Fruit fly (Drosophila melanogaster): ENCODE results near the gene CG7556.

Gene CG7556

DNA sequence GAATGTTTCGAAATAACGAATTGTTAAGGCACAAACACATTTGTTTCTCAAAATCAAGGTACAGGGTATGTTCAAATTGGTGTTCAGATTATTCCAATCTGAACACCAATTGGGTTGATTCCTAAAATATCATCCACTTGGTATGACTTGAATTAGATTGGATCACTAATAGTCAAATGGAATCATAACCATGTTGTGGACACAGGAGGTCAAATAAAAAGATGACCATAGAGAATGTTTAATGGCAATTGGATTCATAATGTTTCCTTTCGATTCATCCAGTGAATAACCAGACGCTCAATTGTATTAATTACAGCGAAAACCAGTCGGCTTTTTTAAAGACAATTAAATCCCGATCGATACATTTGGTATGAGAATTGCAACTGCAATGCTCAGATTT lies 11.4 kb upstream of the CG7556 start:
- no peak for TF ChIP-seq CG4496 (GFP tag; IDR thresholded peaks at IDR 0.05)
- no peak for TF ChIP-seq D1 (tag; optimal IDR thresholded peaks at IDR 0.05)
- no peak for TF ChIP-seq Pif1B (GFP tag; optimal IDR thresholded peaks at IDR 0.05)
- no peak for TF ChIP-seq CG12605 (GFP tag; IDR thresholded peaks at IDR 0.05)
- no peak for TF ChIP-seq CG10348 (GFP tag; IDR thresholded peaks at IDR 0.05)
- TF ChIP-seq CG17806 (tag; optimal IDR thresholded peaks at IDR 0.05): no peak
- TF ChIP-seq Snoo (tag; optimal IDR thresholded peaks at IDR 0.05): no peak
- TF ChIP-seq CG8301 (tag; optimal IDR thresholded peaks at IDR 0.05): no peak
- TF ChIP-seq CG14655 (GFP tag; optimal IDR thresholded peaks at IDR 0.05): no peak
- no peak for TF ChIP-seq gl (tag; optimal IDR thresholded peaks at IDR 0.05)
- TF ChIP-seq CG34367 (tag; optimal IDR thresholded peaks at IDR 0.05): no peak
- TF ChIP-seq fd96Ca (GFP tag; IDR thresholded peaks at IDR 0.05): no peak
- no peak for TF ChIP-seq EcR (GFP tag; optimal IDR thresholded peaks at IDR 0.05)
- no peak for TF ChIP-seq rn (GFP tag; IDR thresholded peaks at IDR 0.05)
- no peak for TF ChIP-seq CG32121 (GFP tag; IDR thresholded peaks at IDR 0.05)
- TF ChIP-seq CG9948 (tag; optimal IDR thresholded peaks at IDR 0.05): no peak

DNA sequence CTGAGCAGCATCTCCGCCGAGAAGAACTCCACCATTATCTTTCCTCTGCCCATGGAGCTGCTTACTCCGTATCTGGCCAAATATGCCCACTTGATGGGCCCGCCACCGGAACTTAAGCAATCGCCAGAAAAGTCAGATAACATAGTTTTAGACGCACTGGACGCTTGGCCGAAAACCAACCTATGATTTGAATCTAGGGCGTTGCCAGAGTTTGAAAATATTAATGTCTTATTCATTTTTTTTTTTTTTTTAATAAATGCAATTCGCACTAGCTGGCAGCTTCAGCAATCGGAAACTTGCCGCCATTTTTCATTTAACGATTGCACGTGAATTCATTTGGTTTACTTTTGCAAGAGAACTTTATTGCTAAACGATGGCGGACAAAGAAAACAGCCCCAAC lies 10.3 kb upstream of the CG7556 start, which contains the start of gene HP1D3csd:
HP1D3csd (plus strand) TSS at position 312 of the 400 bp plus-strand sequence.
- TF ChIP-seq fd96Ca (GFP tag; IDR thresholded peaks at IDR 0.05) (peak; percentile 33; the same call in 1 of the 3 replicates), CG32121 (GFP tag; IDR thresholded peaks at IDR 0.05) (0 out of 2 replicates have a peak, but pooled peaks have one; percentile 15), CG17806 (tag; optimal IDR thresholded peaks at IDR 0.05) (no peak), CG8301 (tag; optimal IDR thresholded peaks at IDR 0.05) (no peak)

DNA sequence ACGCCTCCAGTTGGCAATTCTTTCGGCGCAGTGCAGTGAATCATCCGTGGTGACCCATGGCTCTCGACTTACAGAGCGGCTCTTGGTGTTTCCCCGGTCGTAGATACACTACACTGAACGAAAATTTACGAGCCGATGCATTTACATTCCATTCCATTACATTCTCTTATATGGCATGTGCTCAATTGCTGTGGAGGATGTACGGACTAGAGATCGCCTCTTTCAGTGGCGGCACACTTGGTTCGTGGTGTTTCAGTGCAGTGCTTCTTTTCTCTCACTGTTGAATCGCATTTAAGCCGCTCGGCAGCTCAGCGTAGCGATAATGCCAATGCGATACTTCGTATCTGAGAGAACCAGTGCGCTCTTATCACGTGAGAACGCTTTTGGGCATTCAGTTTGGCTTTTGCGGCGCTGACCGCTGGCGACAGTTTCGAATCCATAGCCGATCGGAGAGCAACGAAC lies 8.0 kb upstream of the CG7556 start, which contains the start of gene Mec2:
Mec2 (plus strand) TSS at position 412 of the 462 bp plus-strand sequence.
- peak; percentile 65 for TF ChIP-seq CG13204 (GFP tag; optimal IDR thresholded peaks at IDR 0.05)
- peak; percentile 81 for TF ChIP-seq CG15710 (tag; optimal IDR thresholded peaks at IDR 0.05)
- TF ChIP-seq gl (tag; optimal IDR thresholded peaks at IDR 0.05): peak; percentile 49
- TF ChIP-seq EcR (GFP tag; optimal IDR thresholded peaks at IDR 0.05): peak; percentile 72
- peak; percentile 70 for TF ChIP-seq CG8159 (tag; optimal IDR thresholded peaks at IDR 0.05)
- peak; percentile 54 for TF ChIP-seq CG8301 (tag; optimal IDR thresholded peaks at IDR 0.05)
- TF ChIP-seq Snoo (tag; optimal IDR thresholded peaks at IDR 0.05): peak; percentile 80
- no peak for TF ChIP-seq CG10348 (GFP tag; IDR thresholded peaks at IDR 0.05)
- TF ChIP-seq Pif1A (GFP tag; optimal IDR thresholded peaks at IDR 0.05): peak; percentile 75
- peak; percentile 80 for TF ChIP-seq Ets98B (GFP tag; IDR thresholded peaks at IDR 0.05)
- peak; percentile 65 for TF ChIP-seq CG17806 (tag; optimal IDR thresholded peaks at IDR 0.05)
- TF ChIP-seq rn (GFP tag; IDR thresholded peaks at IDR 0.05): peak; percentile 42; the same call in 1 of the 2 replicates
- TF ChIP-seq CG9948 (tag; optimal IDR thresholded peaks at IDR 0.05): peak; percentile 62
- TF ChIP-seq D1 (tag; optimal IDR thresholded peaks at IDR 0.05): peak; percentile 13
- TF ChIP-seq CG32121 (GFP tag; IDR thresholded peaks at IDR 0.05): peak; percentile 72
- TF ChIP-seq CG12605 (GFP tag; IDR thresholded peaks at IDR 0.05): peak; percentile 69
- peak; percentile 84 for TF ChIP-seq CG4496 (GFP tag; IDR thresholded peaks at IDR 0.05)
- TF ChIP-seq CG14655 (GFP tag; optimal IDR thresholded peaks at IDR 0.05): no peak
- TF ChIP-seq Pif1B (GFP tag; optimal IDR thresholded peaks at IDR 0.05): peak; percentile 62
- TF ChIP-seq fd96Ca (GFP tag; IDR thresholded peaks at IDR 0.05): peak; percentile 85; the same call in 2 of the 3 replicates
- TF ChIP-seq CG34367 (tag; optimal IDR thresholded peaks at IDR 0.05): peak; percentile 73

DNA sequence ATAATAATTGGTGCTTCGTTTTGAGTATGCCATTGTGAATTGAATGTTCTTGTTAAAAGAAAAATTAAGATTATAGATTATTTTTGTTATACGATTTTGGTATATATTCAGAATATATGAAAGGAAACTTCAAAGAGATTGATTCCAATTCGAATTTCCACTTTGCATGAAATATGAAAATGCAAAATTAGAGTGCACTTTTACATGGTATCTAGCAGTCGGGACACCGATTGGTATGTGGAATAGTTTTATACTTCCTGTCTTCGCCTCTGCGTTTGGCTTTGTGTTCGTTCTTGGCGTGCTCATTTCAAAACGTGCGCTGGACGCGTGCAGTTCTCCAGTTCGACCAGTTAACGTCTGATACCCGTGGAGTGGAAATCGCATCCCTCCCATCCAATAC lies 3.5 kb upstream of the CG7556 start, which contains the start of gene CG33253:
CG33253 (plus strand) TSS at position 301 of the 400 bp plus-strand sequence.
- TF ChIP-seq CG12605 (GFP tag; IDR thresholded peaks at IDR 0.05) (no peak), CG32121 (GFP tag; IDR thresholded peaks at IDR 0.05) (no peak), CG8159 (tag; optimal IDR thresholded peaks at IDR 0.05) (no peak), D1 (tag; optimal IDR thresholded peaks at IDR 0.05) (no peak), EcR (GFP tag; optimal IDR thresholded peaks at IDR 0.05) (no peak), Pif1A (GFP tag; optimal IDR thresholded peaks at IDR 0.05) (no peak), fd96Ca (GFP tag; IDR thresholded peaks at IDR 0.05) (no peak), Ets98B (GFP tag; IDR thresholded peaks at IDR 0.05) (no peak), gl (tag; optimal IDR thresholded peaks at IDR 0.05) (no peak), CG17806 (tag; optimal IDR thresholded peaks at IDR 0.05) (no peak), CG4496 (GFP tag; IDR thresholded peaks at IDR 0.05) (no peak), CG15710 (tag; optimal IDR thresholded peaks at IDR 0.05) (no peak), CG13204 (GFP tag; optimal IDR thresholded peaks at IDR 0.05) (no peak), Snoo (tag; optimal IDR thresholded peaks at IDR 0.05) (no peak), CG34367 (tag; optimal IDR thresholded peaks at IDR 0.05) (no peak), Pif1B (GFP tag; optimal IDR thresholded peaks at IDR 0.05) (no peak)

DNA sequence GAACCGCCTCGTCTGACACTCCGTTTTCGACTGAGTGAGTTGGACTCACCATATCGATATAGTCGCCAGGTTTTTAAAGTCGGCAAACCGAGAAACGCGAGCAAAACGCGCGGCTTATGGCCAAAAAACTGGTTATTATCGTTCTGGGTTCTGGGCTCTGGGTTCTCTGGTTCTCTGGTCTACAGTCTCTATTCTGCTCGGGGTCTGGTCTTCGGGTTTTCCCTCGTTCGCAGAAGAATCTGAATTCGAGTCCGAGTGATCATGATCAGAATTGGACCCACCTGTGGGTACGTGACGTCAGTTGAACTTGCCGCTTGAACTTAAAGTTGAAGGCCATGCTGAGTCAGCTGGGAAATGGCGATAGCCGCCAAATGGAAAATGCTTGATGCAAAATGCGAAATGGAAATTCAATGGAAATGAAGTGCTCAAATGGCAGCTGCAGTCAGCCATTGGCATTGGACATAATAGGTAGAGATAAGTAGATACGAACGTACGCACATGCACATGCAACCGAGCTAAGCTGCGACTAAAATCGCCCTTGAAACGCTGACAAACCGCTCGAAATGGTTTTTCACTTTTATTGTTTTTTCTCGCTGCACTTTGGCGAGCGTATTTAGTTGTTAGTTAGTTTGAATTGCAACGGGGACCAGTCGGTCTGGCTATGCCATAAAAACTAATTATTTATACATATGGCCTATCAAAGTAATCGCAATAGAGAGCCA lies 4.6 kb downstream of the CG7556 start, which contains the start of gene CG33939:
CG33939 (minus strand) TSS at position 51 of the 722 bp plus-strand sequence.
- TF ChIP-seq gl (tag; optimal IDR thresholded peaks at IDR 0.05): no peak
- TF ChIP-seq CG14655 (GFP tag; optimal IDR thresholded peaks at IDR 0.05): no peak
- TF ChIP-seq CG10348 (GFP tag; IDR thresholded peaks at IDR 0.05): no peak
- TF ChIP-seq D1 (tag; optimal IDR thresholded peaks at IDR 0.05): no peak
- TF ChIP-seq CG8301 (tag; optimal IDR thresholded peaks at IDR 0.05): no peak
- TF ChIP-seq CG4496 (GFP tag; IDR thresholded peaks at IDR 0.05): peak; percentile 34; the same call in 1 of the 3 replicates
- TF ChIP-seq CG13204 (GFP tag; optimal IDR thresholded peaks at IDR 0.05): no peak
- peak; percentile 95 for TF ChIP-seq EcR (GFP tag; optimal IDR thresholded peaks at IDR 0.05)
- no peak for TF ChIP-seq Pif1B (GFP tag; optimal IDR thresholded peaks at IDR 0.05)
- no peak for TF ChIP-seq CG32121 (GFP tag; IDR thresholded peaks at IDR 0.05)
- no peak for TF ChIP-seq Ets98B (GFP tag; IDR thresholded peaks at IDR 0.05)
- no peak for TF ChIP-seq CG15710 (tag; optimal IDR thresholded peaks at IDR 0.05)
